Worm (Caenorhabditis elegans): Measurements from ENCODE around the gene twk-14.

DNA sequence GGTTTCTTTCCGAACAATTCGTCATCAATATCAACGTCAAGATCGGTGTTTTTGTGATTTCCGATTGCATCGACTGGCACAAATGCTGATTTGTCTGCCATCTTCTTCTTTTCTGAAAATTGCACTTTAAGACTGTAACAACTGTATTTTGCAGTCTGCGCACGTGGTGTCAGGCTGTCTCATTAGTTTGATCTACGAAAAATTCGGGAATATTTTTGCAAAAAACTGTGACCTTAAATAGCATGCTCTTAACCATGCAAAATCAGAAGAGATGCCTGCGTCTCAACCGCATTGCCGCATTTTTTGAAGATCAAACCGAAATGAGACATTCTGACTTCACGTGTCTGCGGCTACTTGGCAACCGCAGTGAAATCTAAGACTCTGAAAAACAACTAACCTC, 5.9 kb upstream of the twk-14 start, which contains the start of gene K01D12.7:
- TF ChIP-seq mdl-1 (tag; optimal IDR thresholded peaks at IDR 0.05) (no peak), zag-1 (tag; optimal IDR thresholded peaks at IDR 0.05) (no peak), unc-62 (GFP tag; optimal IDR thresholded peaks at IDR 0.05) (no peak), nhr-23 (tag; optimal IDR thresholded peaks at IDR 0.05) (no peak), lin-39 (tag; optimal IDR thresholded peaks at IDR 0.05) (no peak), dmd-4 (tag; optimal IDR thresholded peaks at IDR 0.05) (no peak), ztf-11 (tag; optimal IDR thresholded peaks at IDR 0.05) (no peak)

Data from whole organism, L2 larva.